Fruit fly (Drosophila melanogaster): ENCODE measurements around the gene msd5.

Gene msd5

DNA sequence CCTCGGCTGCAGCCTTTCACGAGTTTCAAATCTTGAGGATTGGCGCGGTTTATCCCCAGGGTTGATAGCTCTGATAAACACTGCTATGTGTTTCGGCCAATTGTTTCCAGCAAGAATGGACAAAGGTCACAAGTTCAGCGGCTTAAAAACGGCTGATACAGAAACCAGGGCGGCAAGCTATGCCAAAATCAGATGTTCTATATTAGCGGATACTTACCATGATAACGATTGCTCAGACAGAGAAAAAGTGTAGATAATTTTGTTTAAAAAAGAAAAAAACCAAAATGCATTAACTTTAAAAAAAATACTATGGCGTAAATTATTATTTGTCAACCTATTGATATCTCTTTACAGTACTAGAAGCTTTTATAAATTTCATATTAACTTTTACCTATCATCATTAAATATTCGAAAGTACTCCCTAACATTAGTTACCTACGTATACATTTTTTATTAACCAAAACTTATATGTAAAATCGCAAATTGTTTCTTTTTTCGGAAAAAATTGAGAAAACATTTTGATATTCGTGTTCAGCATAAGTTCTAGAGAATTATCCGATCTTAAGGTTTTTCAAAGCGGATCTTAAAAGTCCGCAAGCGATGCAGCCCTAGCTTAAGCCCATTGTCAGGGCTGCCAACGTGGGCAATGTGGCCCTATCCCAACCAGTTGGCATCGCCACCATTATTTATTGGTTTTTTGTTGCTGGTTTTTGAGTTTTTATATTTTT, 19.7 kb downstream of the msd5 start, which contains the start of the genes sturkopf and Herc4 (continued):
- TF ChIP-seq eyg (GFP tag; optimal IDR thresholded peaks at IDR 0.05): peak; percentile 62
- TF ChIP-seq Abd-B (GFP tag; optimal IDR thresholded peaks at IDR 0.05): peak; percentile 86
- TF ChIP-seq CG4328 (GFP tag; optimal IDR thresholded peaks at IDR 0.05): peak; percentile 58
- peak; percentile 69 for TF ChIP-seq phol (tag; optimal IDR thresholded peaks at IDR 0.05)
- no peak for TF ChIP-seq stc (GFP tag; IDR thresholded peaks at IDR 0.05)
- peak; percentile 61 for TF ChIP-seq cato (GFP tag; optimal IDR thresholded peaks at IDR 0.05; ENCODE audit: borderline replicate concordance)
- TF ChIP-seq CG10654 (GFP tag; optimal IDR thresholded peaks at IDR 0.05): peak; percentile 53
- peak; percentile 79 for TF ChIP-seq Meics (GFP tag; optimal IDR thresholded peaks at IDR 0.05)
- TF ChIP-seq Sin3A (optimal IDR thresholded peaks at IDR 0.05): peak; percentile 5
- TF ChIP-seq Eip74EF (GFP tag; optimal IDR thresholded peaks at IDR 0.05): no peak
- TF ChIP-seq CG10209 (GFP tag; optimal IDR thresholded peaks at IDR 0.05): peak; percentile 66
- 0 out of 2 replicates have a peak, but pooled peaks have one; percentile 16 for TF ChIP-seq Oaz (GFP tag; IDR thresholded peaks at IDR 0.05)
- peak; percentile 48 for TF ChIP-seq BtbVII (GFP tag; optimal IDR thresholded peaks at IDR 0.05)
- peak; percentile 78 for TF ChIP-seq CG9932 (GFP tag; IDR thresholded peaks at IDR 0.05)
- peak; percentile 72 for TF ChIP-seq gro (GFP tag; optimal IDR thresholded peaks at IDR 0.05)
- TF ChIP-seq ci (GFP tag; IDR thresholded peaks at IDR 0.05): peak; percentile 68
- peak; percentile 82 for TF ChIP-seq disco-r (GFP tag; optimal IDR thresholded peaks at IDR 0.05)
- TF ChIP-seq nerfin-1 (tag; optimal IDR thresholded peaks at IDR 0.05): peak; percentile 59
- TF ChIP-seq CG13296 (GFP tag; optimal IDR thresholded peaks at IDR 0.05): peak; percentile 55
- peak; percentile 73 for TF ChIP-seq CG16863 (GFP tag; optimal IDR thresholded peaks at IDR 0.05)
- TF ChIP-seq nom (GFP tag; optimal IDR thresholded peaks at IDR 0.05): peak; percentile 23
- TF ChIP-seq nmo (GFP tag; optimal IDR thresholded peaks at IDR 0.05): peak; percentile 78
- TF ChIP-seq CG4820 (GFP tag; optimal IDR thresholded peaks at IDR 0.05): peak; percentile 42
- TF ChIP-seq CG10462 (GFP tag; optimal IDR thresholded peaks at IDR 0.05): peak; percentile 19
- no peak for TF ChIP-seq CG8478 (optimal IDR thresholded peaks at IDR 0.05)
- TF ChIP-seq Hand (GFP tag; optimal IDR thresholded peaks at IDR 0.05): peak; percentile 9
- peak; percentile 73 for TF ChIP-seq maf-S (GFP tag; optimal IDR thresholded peaks at IDR 0.05)
- peak; percentile 45 for TF ChIP-seq Max (GFP tag; optimal IDR thresholded peaks at IDR 0.05)
- peak; percentile 84 for TF ChIP-seq Nf-YC (tag; optimal IDR thresholded peaks at IDR 0.05)
- TF ChIP-seq dmrt11E (tag; optimal IDR thresholded peaks at IDR 0.05): peak; percentile 62
- no peak; the same call in 2 of the 3 replicates for TF ChIP-seq CG7357 (GFP tag; IDR thresholded peaks at IDR 0.05)
- TF ChIP-seq tgo (GFP tag; IDR thresholded peaks at IDR 0.05): peak; percentile 48; the same call in 2 of the 3 replicates
- TF ChIP-seq CG1529 (GFP tag; optimal IDR thresholded peaks at IDR 0.05): peak; percentile 25
- no peak for TF ChIP-seq CG34224 (GFP tag; IDR thresholded peaks at IDR 0.05; ENCODE audit: partially characterized antibody)
- peak; percentile 50 for TF ChIP-seq CG4730 (GFP tag; IDR thresholded peaks at IDR 0.05)
- TF ChIP-seq Optix (GFP tag; IDR thresholded peaks at IDR 0.05): peak; percentile 35; the same call in 1 of the 3 replicates
- TF ChIP-seq CG2678 (tag; optimal IDR thresholded peaks at IDR 0.05): peak; percentile 84
- TF ChIP-seq wek (GFP tag; optimal IDR thresholded peaks at IDR 0.05): peak; percentile 3
- 0 out of 3 replicates have a peak, but pooled peaks have one; percentile 6 for TF ChIP-seq so (GFP tag; IDR thresholded peaks at IDR 0.05)
- no peak for TF ChIP-seq Stat92E (GFP tag; optimal IDR thresholded peaks at IDR 0.05)
- TF ChIP-seq shn (GFP tag; optimal IDR thresholded peaks at IDR 0.05): peak; percentile 78
- TF ChIP-seq CG12104 (GFP tag; optimal IDR thresholded peaks at IDR 0.05): peak; percentile 72
- TF ChIP-seq Aef1 (GFP tag; IDR thresholded peaks at IDR 0.05): peak; percentile 65
- peak; percentile 34; the same call in 1 of the 3 replicates for TF ChIP-seq jigr1 (GFP tag; IDR thresholded peaks at IDR 0.05)
- peak; percentile 50 for TF ChIP-seq Atf3 (GFP tag; optimal IDR thresholded peaks at IDR 0.05)
- peak; percentile 60; the same call in 1 of the 2 replicates for TF ChIP-seq esg (GFP tag; conservative IDR thresholded peaks at IDR 0.05)
- TF ChIP-seq pan (optimal IDR thresholded peaks at IDR 0.05): no peak
- peak in 1 of 2 experiments; percentile 53 for TF ChIP-seq pan (GFP tag; optimal IDR thresholded peaks at IDR 0.05 in 1 of 2, IDR thresholded peaks at IDR 0.05 in 1 of 2)
- TF ChIP-seq CG12155 (GFP tag; optimal IDR thresholded peaks at IDR 0.05): peak; percentile 73

Measured in whole organism, embryonic.